Worm (Caenorhabditis elegans) whole organism, young adult: ENCODE data around the gene irld-65.

Source experiments
- F49E8.2 ChIP-seq: sonication (generic microtip); optimal IDR thresholded peaks from 3 replicates; lab custom pipeline; 2017; ENCODE audit warnings: missing genetic modification characterization, mild to moderate bottlenecking, missing compliant biosample characterization, antibody characterized with exemption, moderate library complexity; ENCODE audit not compliant: insufficient read depth
- F55B11.4 ChIP-seq: sonication (generic microtip); optimal IDR thresholded peaks from 2 replicates; lab custom pipeline; 2016; ENCODE audit warnings: missing compliant biosample characterization, missing genetic modification characterization, borderline replicate concordance; ENCODE audit not compliant: insufficient read depth
- F57A8.1 ChIP-seq: fragments of 200-800 bp; sonication (Bioruptor generic); optimal IDR thresholded peaks from 2 replicates; lab custom pipeline; 2018; ENCODE audit warnings: mild to moderate bottlenecking, missing genetic modification characterization, moderate library complexity, missing compliant biosample characterization
- Y53F4B.3 ChIP-seq: fragments of 200-800 bp; sonication (Bioruptor generic); IDR thresholded peaks from 2 replicates; pipeline ENCODE4 v1.3.6; 2022; ENCODE audit warnings: missing genetic modification reagents, missing genetic modification characterization, missing compliant biosample characterization
- ama-1 ChIP-seq, 3 experiments: fragments of 150-350 bp in 1 of 3; sonication (generic microtip) in 2 of 3; optimal IDR thresholded peaks; 2 replicates each; lab custom pipeline; 2014 to 2018; ENCODE audit warnings: missing biosample characterization in 2 of 3, missing genetic modification characterization in 2 of 3, missing genetic modification reagents in 2 of 3
- ceh-58 ChIP-seq: fragments of 200-800 bp; sonication (Bioruptor generic); IDR thresholded peaks from 2 replicates; pipeline ENCODE4 v1.3.6; 2022; ENCODE audit warnings: missing genetic modification characterization, missing compliant biosample characterization
- ets-4 ChIP-seq: fragments of 200-800 bp; sonication (Bioruptor generic); optimal IDR thresholded peaks from 2 replicates; lab custom pipeline; 2018; ENCODE audit warnings: mild to moderate bottlenecking, missing genetic modification characterization, missing compliant biosample characterization
- fkh-3 ChIP-seq: sonication (generic microtip); optimal IDR thresholded peaks from 2 replicates; lab custom pipeline; 2016; ENCODE audit warnings: mild to moderate bottlenecking, missing genetic modification characterization, missing compliant biosample characterization
- hmg-20 ChIP-seq: fragments of 200-800 bp; sonication (Bioruptor generic); IDR thresholded peaks from 2 replicates; pipeline ENCODE4 v1.3.6; 2022; ENCODE audit warnings: missing genetic modification reagents, missing genetic modification characterization, missing compliant biosample characterization
- hrde-1 ChIP-seq: sonication (generic microtip); optimal IDR thresholded peaks from 2 replicates; lab custom pipeline; 2016; ENCODE audit warnings: missing genetic modification characterization, mild to moderate bottlenecking, missing compliant biosample characterization, moderate library complexity, missing genotype, missing genetic modification reagents, borderline replicate concordance
- pha-4 ChIP-seq: fragments of 150-350 bp; sonication (generic microtip); optimal IDR thresholded peaks from 2 replicates; lab custom pipeline; 2014; ENCODE audit warnings: missing biosample characterization, missing genetic modification reagents, missing genetic modification characterization
- snpc-4 ChIP-seq, 5 experiments: fragments of 150-350 bp in 1 of 5; sonication (generic microtip) in 4 of 5; optimal IDR thresholded peaks; 2 replicates each; lab custom pipeline; 2014 to 2018; ENCODE audit warnings: missing genetic modification characterization in 5 of 5, missing biosample characterization in 3 of 5, antibody characterized with exemption in 2 of 5, mild to moderate bottlenecking in 2 of 5, missing compliant biosample characterization in 2 of 5, missing genotype in 2 of 5, moderate library complexity in 2 of 5, missing genetic modification reagents in 1 of 5
- tlf-1 ChIP-seq: fragments of 200-800 bp; sonication (Bioruptor generic); optimal IDR thresholded peaks from 2 replicates; lab custom pipeline; 2018; ENCODE audit warnings: mild to moderate bottlenecking, missing genetic modification characterization, missing compliant biosample characterization
- ztf-3 ChIP-seq: fragments of 200-800 bp; sonication (Bioruptor generic); optimal IDR thresholded peaks from 2 replicates; lab custom pipeline; 2018; ENCODE audit warnings: mild to moderate bottlenecking, missing genetic modification characterization, missing compliant biosample characterization

DNA sequence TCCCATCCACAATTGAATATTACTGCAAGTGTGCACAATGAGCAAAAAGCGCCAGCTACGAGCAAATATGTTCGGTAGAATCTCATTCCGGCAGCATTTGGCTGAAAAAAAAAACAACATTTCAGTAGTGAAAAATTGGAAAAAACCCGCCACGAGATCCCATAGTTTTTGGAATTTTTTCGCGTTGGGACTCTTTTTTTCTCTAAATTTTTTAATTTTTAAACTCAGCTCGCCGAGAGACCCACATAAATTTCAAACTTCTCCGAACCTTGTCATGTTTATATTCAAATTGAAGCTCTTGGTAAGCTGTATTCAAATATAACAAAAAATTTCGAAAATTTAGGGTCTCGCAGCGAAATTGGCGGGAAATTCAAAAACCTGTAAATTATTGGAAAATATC, 43.5 kb downstream of the irld-65 start, which contains the start of gene sqv-2:
- TF ChIP-seq ets-4 (GFP tag; lab: Kevin White, UChicago) (no peak), ceh-58 (GFP tag; lab: Robert Waterston, UW) (no peak), F57A8.1 (GFP tag; lab: Kevin White, UChicago) (no peak), tlf-1 (GFP tag; lab: Kevin White, UChicago) (no peak), hrde-1 (no peak), ztf-3 (no peak), F55B11.4 (no peak), ama-1 (optimal IDR thresholded peaks at IDR 0.05; lab: Kevin White, UChicago) (no peak), ama-1 (GFP tag; optimal IDR thresholded peaks at IDR 0.05; lab: Kevin White, UChicago) (no peak), fkh-3 (no peak), Y53F4B.3 (GFP tag; lab: Robert Waterston, UW) (no peak), hmg-20 (GFP tag; lab: Robert Waterston, UW) (no peak), F49E8.2 (tag; lab: Kevin White, UChicago) (no peak), pha-4 (no peak), snpc-4 (GFP tag; optimal IDR thresholded peaks at IDR 0.05; lab: Kevin White, UChicago) (no peak), snpc-4 (tag; optimal IDR thresholded peaks at IDR 0.05; lab: Kevin White, UChicago) (no peak)
